Worm (Caenorhabditis elegans): ENCODE results near the gene exc-14.

ce11 chrV:5027640-5028039 is 18.4 kb downstream of the exc-14 start, which contains the start of gene cpt-4:
- TF ChIP-seq ztf-1 (GFP tag; conservative IDR thresholded peaks at IDR 0.05) (no peak), nhr-25 (tag; optimal IDR thresholded peaks at IDR 0.05) (no peak), zag-1 (tag; optimal IDR thresholded peaks at IDR 0.05) (no peak), nhr-21 (tag; optimal IDR thresholded peaks at IDR 0.05) (peak; percentile 10), R02D3.7 (tag; optimal IDR thresholded peaks at IDR 0.05) (no peak), snpc-4 (tag; optimal IDR thresholded peaks at IDR 0.05) (no peak), elt-1 (tag; optimal IDR thresholded peaks at IDR 0.05) (no peak), nhr-237 (tag; optimal IDR thresholded peaks at IDR 0.05) (no peak), unc-39 (tag; optimal IDR thresholded peaks at IDR 0.05) (no peak), lsy-2 (tag; optimal IDR thresholded peaks at IDR 0.05) (no peak), nhr-11 (tag; optimal IDR thresholded peaks at IDR 0.05) (no peak), unc-62 (GFP tag; optimal IDR thresholded peaks at IDR 0.05) (no peak), ama-1 (optimal IDR thresholded peaks at IDR 0.05) (no peak), mdl-1 (tag; optimal IDR thresholded peaks at IDR 0.05) (peak; percentile 10 to 24)

All from whole organism, L2 larva.